Worm (Caenorhabditis elegans) whole organism, L1 larva: Measurements from ENCODE around the gene ugt-15.

Experiments used
- C04F5.9 ChIP-seq: sonication (generic microtip); optimal IDR thresholded peaks from 2 replicates; lab custom pipeline; 2016; ENCODE audit warnings: missing genetic modification characterization, missing compliant biosample characterization
- C16A3.4 ChIP-seq: fragments of 150-350 bp; optimal IDR thresholded peaks from 2 replicates; lab custom pipeline; 2014; ENCODE audit warnings: missing biosample characterization, missing genetic modification characterization
- C34B4.2 ChIP-seq: sonication (generic microtip); optimal IDR thresholded peaks from 2 replicates; lab custom pipeline; 2017; ENCODE audit warnings: mild to moderate bottlenecking, missing genetic modification characterization, missing compliant biosample characterization
- Y116A8C.19 ChIP-seq: sonication (generic microtip); optimal IDR thresholded peaks from 2 replicates; lab custom pipeline; 2016; ENCODE audit warnings: missing compliant biosample characterization, missing genetic modification characterization, borderline replicate concordance
- aly-2 ChIP-seq: fragments of 150-350 bp; optimal IDR thresholded peaks from 2 replicates; lab custom pipeline; 2014; ENCODE audit warnings: missing biosample characterization, missing genetic modification characterization
- ceh-82 ChIP-seq, 3 experiments: fragments of 150-350 bp in 1 of 3; sonication (generic microtip) in 2 of 3; optimal IDR thresholded peaks; 2 replicates each; lab custom pipeline; 2014 to 2017; ENCODE audit warnings: missing biosample characterization in 3 of 3, missing genetic modification characterization in 3 of 3
- dpl-1 ChIP-seq, 3 experiments: fragments of 150-350 bp in 2 of 3; sonication (generic microtip) in 1 of 3; optimal IDR thresholded peaks; 2 replicates each; lab custom pipeline; 2014 to 2017; ENCODE audit warnings: missing biosample characterization in 3 of 3, missing genetic modification characterization in 3 of 3, missing genetic modification reagents in 3 of 3
- dsc-1 ChIP-seq: sonication (generic microtip); optimal IDR thresholded peaks from 2 replicates; lab custom pipeline; 2016; ENCODE audit warnings: mild to moderate bottlenecking, missing genetic modification characterization, missing compliant biosample characterization
- efl-1 ChIP-seq, 4 experiments: fragments of 150-350 bp; optimal IDR thresholded peaks in 3 of 4; peaks in 1 of 4; 1 replicate in 1 of 4; 2 replicates in 3 of 4; lab custom pipeline; 2014; ENCODE audit warnings: missing biosample characterization in 2 of 4, missing genetic modification characterization in 2 of 4, missing genetic modification reagents in 2 of 4
- elt-3 ChIP-seq, 6 experiments: fragments of 150-350 bp in 1 of 6; sonication (generic microtip); optimal IDR thresholded peaks; 2 replicates each; lab custom pipeline; 2017 to 2018; ENCODE audit warnings: missing biosample characterization in 6 of 6, missing genetic modification characterization in 6 of 6, inconsistent platforms in 1 of 6
- ets-5 ChIP-seq: fragments of 200-800 bp; sonication (Bioruptor generic); IDR thresholded peaks from 2 replicates; pipeline ENCODE4 v1.3.6; 2022; ENCODE audit warnings: missing genetic modification characterization, missing compliant biosample characterization
- fkh-4 ChIP-seq: sonication (generic microtip); optimal IDR thresholded peaks from 2 replicates; lab custom pipeline; 2016; ENCODE audit warnings: missing compliant biosample characterization, missing genetic modification characterization, borderline replicate concordance
- fkh-8 ChIP-seq: sonication (generic microtip); optimal IDR thresholded peaks from 2 replicates; lab custom pipeline; 2016; ENCODE audit warnings: mild to moderate bottlenecking, missing genetic modification characterization, missing compliant biosample characterization
- jun-1 ChIP-seq: fragments of 150-350 bp; optimal IDR thresholded peaks from 2 replicates; lab custom pipeline; 2014; ENCODE audit warnings: missing biosample characterization, missing genetic modification reagents, missing genetic modification characterization
- lin-14 ChIP-seq: fragments of 200-800 bp; sonication (Bioruptor generic); optimal IDR thresholded peaks from 2 replicates; lab custom pipeline; 2018; ENCODE audit warnings: mild to moderate bottlenecking, missing genetic modification characterization, moderate library complexity, missing compliant biosample characterization
- lin-35 ChIP-seq, 2 experiments: fragments of 150-350 bp; optimal IDR thresholded peaks; 2 replicates each; lab custom pipeline; 2014; ENCODE audit warnings: missing biosample characterization in 2 of 2, missing genetic modification characterization in 2 of 2, missing genetic modification reagents in 2 of 2
- lir-3 ChIP-seq: sonication (generic microtip); optimal IDR thresholded peaks from 2 replicates; lab custom pipeline; 2016; ENCODE audit warnings: mild to moderate bottlenecking, missing genetic modification characterization, moderate library complexity, missing compliant biosample characterization; ENCODE audit not compliant: poor library complexity
- lsy-2 ChIP-seq, 2 experiments: fragments of 150-350 bp; optimal IDR thresholded peaks; 2 replicates each; lab custom pipeline; 2014; ENCODE audit warnings: missing biosample characterization in 2 of 2, missing genetic modification characterization in 2 of 2
- mdl-1 ChIP-seq, 2 experiments: fragments of 150-350 bp; optimal IDR thresholded peaks; 2 replicates each; lab custom pipeline; 2014 to 2017; ENCODE audit warnings: missing biosample characterization in 2 of 2, missing genetic modification characterization in 2 of 2, inconsistent platforms in 1 of 2
- nhr-19 ChIP-seq: fragments of 200-800 bp; sonication (Bioruptor generic); conservative IDR thresholded peaks from 2 replicates; pipeline ENCODE4 v1.3.6; 2022; ENCODE audit warnings: missing genetic modification characterization, missing compliant biosample characterization
- nhr-20 ChIP-seq: sonication (generic microtip); optimal IDR thresholded peaks from 2 replicates; lab custom pipeline; 2016; ENCODE audit warnings: mild to moderate bottlenecking, missing genetic modification characterization, missing compliant biosample characterization
- nhr-237 ChIP-seq: fragments of 150-350 bp; optimal IDR thresholded peaks from 2 replicates; lab custom pipeline; 2014; ENCODE audit warnings: missing biosample characterization, missing genetic modification characterization
- nhr-47 ChIP-seq: sonication (generic microtip); optimal IDR thresholded peaks from 2 replicates; lab custom pipeline; 2016; ENCODE audit warnings: mild to moderate bottlenecking, missing genetic modification characterization, moderate library complexity, missing compliant biosample characterization
- nhr-71 ChIP-seq: sonication (generic microtip); optimal IDR thresholded peaks from 2 replicates; lab custom pipeline; 2016; ENCODE audit warnings: mild to moderate bottlenecking, missing genetic modification characterization, moderate library complexity, missing compliant biosample characterization
- nhr-77 ChIP-seq: fragments of 150-350 bp; optimal IDR thresholded peaks from 2 replicates; lab custom pipeline; 2014; ENCODE audit warnings: missing biosample characterization, missing genetic modification characterization
- nhr-84 ChIP-seq: sonication (generic microtip); optimal IDR thresholded peaks from 2 replicates; lab custom pipeline; 2017; ENCODE audit warnings: missing biosample characterization, missing genetic modification characterization
- nhr-85 ChIP-seq: sonication (generic microtip); peaks from one replicate; lab custom pipeline; 2016; ENCODE audit warnings: missing genetic modification characterization, inconsistent platforms, missing compliant biosample characterization
- nhr-90 ChIP-seq: sonication (generic microtip); optimal IDR thresholded peaks from 2 replicates; lab custom pipeline; 2016; ENCODE audit warnings: mild to moderate bottlenecking, missing genetic modification characterization, missing compliant biosample characterization; ENCODE audit not compliant: poor library complexity
- pax-3 ChIP-seq: fragments of 200-800 bp; sonication (Bioruptor generic); optimal IDR thresholded peaks from 2 replicates; lab custom pipeline; 2018; ENCODE audit warnings: mild to moderate bottlenecking, missing genetic modification characterization, moderate library complexity, missing compliant biosample characterization
- rnt-1 ChIP-seq: sonication (generic microtip); optimal IDR thresholded peaks from 2 replicates; lab custom pipeline; 2016; ENCODE audit warnings: mild to moderate bottlenecking, missing genetic modification characterization, moderate library complexity, missing compliant biosample characterization
- snu-23 ChIP-seq: sonication (generic microtip); optimal IDR thresholded peaks from 2 replicates; lab custom pipeline; 2016; ENCODE audit warnings: missing genetic modification characterization, missing compliant biosample characterization
- swsn-7 ChIP-seq: sonication (generic microtip); optimal IDR thresholded peaks from 2 replicates; lab custom pipeline; 2016; ENCODE audit warnings: missing genetic modification characterization, missing compliant biosample characterization
- tbx-2 ChIP-seq: sonication (generic microtip); optimal IDR thresholded peaks from 2 replicates; lab custom pipeline; 2016; ENCODE audit warnings: missing genetic modification characterization, missing compliant biosample characterization
- unc-130 ChIP-seq: fragments of 150-350 bp; optimal IDR thresholded peaks from 2 replicates; lab custom pipeline; 2017; ENCODE audit warnings: missing biosample characterization, missing genetic modification characterization, inconsistent platforms
- unc-62 ChIP-seq: fragments of 150-350 bp; optimal IDR thresholded peaks from 2 replicates; lab custom pipeline; 2014; ENCODE audit warnings: missing biosample characterization, missing genetic modification reagents, missing genetic modification characterization
- unc-86 ChIP-seq: sonication (generic microtip); optimal IDR thresholded peaks from 2 replicates; lab custom pipeline; 2016; ENCODE audit warnings: missing genetic modification characterization, missing compliant biosample characterization
- unc-98 ChIP-seq: fragments of 200-800 bp; sonication (Bioruptor generic); IDR thresholded peaks from 2 replicates; pipeline ENCODE4 v1.3.6; 2022; ENCODE audit warnings: missing genetic modification characterization, missing compliant biosample characterization
- vab-15 ChIP-seq: sonication (generic microtip); optimal IDR thresholded peaks from 2 replicates; lab custom pipeline; 2017; ENCODE audit warnings: missing genotype, mild to moderate bottlenecking, missing genetic modification characterization, missing compliant biosample characterization
- xbp-1 ChIP-seq: sonication (generic microtip); optimal IDR thresholded peaks from 2 replicates; lab custom pipeline; 2016; ENCODE audit warnings: missing genetic modification characterization, missing compliant biosample characterization
- ztf-11 ChIP-seq, 2 experiments: sonication (generic microtip); optimal IDR thresholded peaks; 2 replicates each; lab custom pipeline; 2016 to 2017; ENCODE audit warnings: missing genetic modification characterization in 2 of 2, missing biosample characterization in 1 of 2, missing compliant biosample characterization in 1 of 2
- ztf-4 ChIP-seq: fragments of 150-350 bp; optimal IDR thresholded peaks from 2 replicates; lab custom pipeline; 2014; ENCODE audit warnings: missing biosample characterization, missing genetic modification characterization

Gene ugt-15

DNA sequence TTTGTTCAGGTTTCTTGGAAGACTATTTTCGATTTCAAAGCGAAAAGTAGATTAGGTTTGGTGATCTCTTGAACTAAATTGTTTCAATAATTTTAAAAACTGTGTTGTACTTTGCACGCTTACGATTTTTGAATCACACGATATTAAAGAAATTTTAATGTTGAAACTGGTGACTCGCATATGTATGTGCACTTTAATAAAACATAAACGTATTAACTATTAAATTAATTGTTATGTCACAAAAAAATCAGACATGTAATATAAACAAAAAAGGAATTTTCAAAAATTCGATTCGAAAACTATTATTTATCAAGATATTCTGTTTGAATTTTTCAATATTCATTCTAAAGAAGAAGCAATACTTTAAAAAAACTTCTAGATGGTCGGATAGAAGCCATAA is at the start of gene ugt-15:
Gene ugt-15 (plus strand): TSS at position 301 of the 400 bp plus-strand sequence.
- no peak for TF ChIP-seq Y116A8C.19
- TF ChIP-seq nhr-71 (tag; lab: Kevin White, UChicago), result no peak
- no peak for TF ChIP-seq elt-3 (tag; optimal IDR thresholded peaks at IDR 0.05; lab: Kevin White, UChicago)
- TF ChIP-seq snu-23, result no peak
- TF ChIP-seq fkh-8 (tag; lab: Kevin White, UChicago), result no peak

ce11 chrV:12780248-12780647 is 47.1 kb upstream of the ugt-15 start:
- TF ChIP-seq C16A3.4 (peak; percentile 64), efl-1 (optimal IDR thresholded peaks at IDR 0.05; lab: Kevin White, UChicago) (peak; percentile 35 to 51), efl-1 (GFP tag; optimal IDR thresholded peaks at IDR 0.05 in 1 of 2; lab: Kevin White, UChicago) (peak; percentile 41 to 93), unc-130 (tag; lab: Kevin White, UChicago) (peak; percentile 12), ceh-82 (tag; optimal IDR thresholded peaks at IDR 0.05; lab: Kevin White, UChicago) (peak in 1 of 3 experiments; percentile 48), lin-35 (GFP tag; optimal IDR thresholded peaks at IDR 0.05; lab: Kevin White, UChicago) (peak; percentile 20 to 66), rnt-1 (tag; lab: Kevin White, UChicago) (peak; percentile 53), nhr-90 (tag; lab: Kevin White, UChicago) (peak; percentile 42), nhr-77 (tag; lab: Kevin White, UChicago) (peak; percentile 21), nhr-19 (GFP tag; lab: Robert Waterston, UW) (peak; percentile 54), xbp-1 (tag; lab: Kevin White, UChicago) (peak; percentile 10), fkh-4 (tag; lab: Kevin White, UChicago) (no peak), ztf-11 (tag; optimal IDR thresholded peaks at IDR 0.05; lab: Kevin White, UChicago) (peak in 1 of 2 experiments; percentile 8), lin-14 (peak; percentile 38), jun-1 (tag; lab: Kevin White, UChicago) (no peak), fkh-8 (tag; lab: Kevin White, UChicago) (peak; percentile 30), tbx-2 (peak; percentile 14), unc-86 (tag; lab: Kevin White, UChicago) (no peak), lsy-2 (tag; optimal IDR thresholded peaks at IDR 0.05; lab: Kevin White, UChicago) (peak; percentile 27 to 68), C34B4.2 (tag; lab: Kevin White, UChicago) (no peak), mdl-1 (tag; optimal IDR thresholded peaks at IDR 0.05; lab: Kevin White, UChicago) (peak in 1 of 2 experiments; percentile 45), vab-15 (tag; lab: Kevin White, UChicago) (peak; percentile 38), dpl-1 (GFP tag; optimal IDR thresholded peaks at IDR 0.05; lab: Kevin White, UChicago) (peak; percentile 3 to 44 (median 43)), nhr-85 (peak; percentile 46), unc-98 (GFP tag; lab: Robert Waterston, UW) (no peak), swsn-7 (tag; lab: Kevin White, UChicago) (peak; percentile 36), dsc-1 (tag; lab: Kevin White, UChicago) (peak; percentile 30), snu-23 (peak; percentile 61), ets-5 (no peak), pax-3 (tag; lab: Kevin White, UChicago) (peak; percentile 45), ztf-4 (tag; lab: Kevin White, UChicago) (peak; percentile 3), unc-62 (GFP tag; lab: Kevin White, UChicago) (no peak), nhr-47 (tag; lab: Kevin White, UChicago) (peak; percentile 61), aly-2 (tag; lab: Kevin White, UChicago) (peak; percentile 37), nhr-84 (tag; lab: Kevin White, UChicago) (no peak), C04F5.9 (no peak), lir-3 (peak; percentile 9), elt-3 (tag; optimal IDR thresholded peaks at IDR 0.05; lab: Kevin White, UChicago) (peak in 1 of 6 experiments; percentile 23), nhr-237 (tag; lab: Kevin White, UChicago) (no peak), nhr-71 (tag; lab: Kevin White, UChicago) (peak; percentile 49), nhr-20 (tag; lab: Kevin White, UChicago) (peak; percentile 49)
